Worm (Caenorhabditis elegans): Measurements from ENCODE around the gene T25E12.16.

- TF ChIP-seq flt-1 (GFP tag; IDR thresholded peaks at IDR 0.05) = no peak
- no peak for TF ChIP-seq ztf-29 (GFP tag; IDR thresholded peaks at IDR 0.05)
- TF ChIP-seq klf-2 (GFP tag; conservative IDR thresholded peaks at IDR 0.05) = no peak
- no peak for TF ChIP-seq med-1 (GFP tag; optimal IDR thresholded peaks at IDR 0.05; ENCODE audit: insufficient read depth)
- no peak for TF ChIP-seq ref-1 (GFP tag; conservative IDR thresholded peaks at IDR 0.05)
- TF ChIP-seq cog-1 (tag; optimal IDR thresholded peaks at IDR 0.05) = no peak
- no peak for TF ChIP-seq ztf-23 (GFP tag; IDR thresholded peaks at IDR 0.05)
- no peak for TF ChIP-seq T22C8.4 (GFP tag; IDR thresholded peaks at IDR 0.05)
- no peak for TF ChIP-seq tab-1 (GFP tag; IDR thresholded peaks at IDR 0.05)
These were observed 39.8 kb downstream of the T25E12.16 start, which contains the start of gene srw-42 for ce11 chrV:16693732-16694131.
